Worm (Caenorhabditis elegans) whole organism, midembryonic: ENCODE data around the gene F56H9.8.

Source experiments
- T22C8.4 ChIP-seq: fragments of 200-800 bp; sonication (Bioruptor generic); IDR thresholded peaks from 2 replicates; pipeline ENCODE4 v1.3.6; 2022; ENCODE audit warnings: missing genetic modification characterization, missing compliant biosample characterization
- cog-1 ChIP-seq: sonication (generic microtip); optimal IDR thresholded peaks from 2 replicates; lab custom pipeline; 2016; ENCODE audit warnings: missing genetic modification characterization, missing compliant biosample characterization
- ref-1 ChIP-seq: fragments of 200-800 bp; sonication (Bioruptor generic); conservative IDR thresholded peaks from 2 replicates; pipeline ENCODE4 v1.3.6; 2022; ENCODE audit warnings: missing genetic modification reagents, missing genetic modification characterization, missing compliant biosample characterization
- ztf-23 ChIP-seq: fragments of 200-800 bp; sonication (Bioruptor generic); IDR thresholded peaks from 2 replicates; pipeline ENCODE4 v1.3.6; 2022; ENCODE audit warnings: missing genetic modification reagents, missing genetic modification characterization, missing compliant biosample characterization

- no peak for TF ChIP-seq cog-1 (tag; lab: Kevin White, UChicago)
- TF ChIP-seq ref-1 (GFP tag; lab: Robert Waterston, UW): no peak
- 0 out of 2 replicates have a peak, but pooled peaks have one; percentile 48 for TF ChIP-seq ztf-23 (GFP tag; lab: Robert Waterston, UW)
- TF ChIP-seq T22C8.4 (GFP tag; lab: Robert Waterston, UW): no peak
Measured at ce11 chrV:12637238-12637690, 7.3 kb upstream of the F56H9.8 start, which contains the start of gene F56H9.2.
